Worm (Caenorhabditis elegans) whole organism, midembryonic: ENCODE results near the gene C08G5.6.

ENCODE experiments used
- T22C8.4 ChIP-seq: fragments of 200-800 bp; sonication (Bioruptor generic); IDR thresholded peaks from 2 replicates; pipeline ENCODE4 v1.3.6; 2022; ENCODE audit warnings: missing genetic modification characterization, missing compliant biosample characterization
- cog-1 ChIP-seq: sonication (generic microtip); optimal IDR thresholded peaks from 2 replicates; lab custom pipeline; 2016; ENCODE audit warnings: missing genetic modification characterization, missing compliant biosample characterization
- flt-1 ChIP-seq: fragments of 200-800 bp; sonication (Bioruptor generic); IDR thresholded peaks from 2 replicates; pipeline ENCODE4 v1.3.6; 2022; ENCODE audit warnings: missing genetic modification characterization, missing compliant biosample characterization
- klf-2 ChIP-seq: fragments of 200-800 bp; sonication (Bioruptor generic); conservative IDR thresholded peaks from 2 replicates; pipeline ENCODE4 v1.3.6; 2022; ENCODE audit warnings: missing genetic modification reagents, missing genetic modification characterization, missing compliant biosample characterization
- med-1 ChIP-seq: sonication (generic microtip); optimal IDR thresholded peaks from 2 replicates; lab custom pipeline; 2017; ENCODE audit warnings: missing genetic modification characterization, mild to moderate bottlenecking, missing compliant biosample characterization, antibody characterized with exemption, missing genetic modification reagents; ENCODE audit not compliant: insufficient read depth
- ref-1 ChIP-seq: fragments of 200-800 bp; sonication (Bioruptor generic); conservative IDR thresholded peaks from 2 replicates; pipeline ENCODE4 v1.3.6; 2022; ENCODE audit warnings: missing genetic modification reagents, missing genetic modification characterization, missing compliant biosample characterization
- tab-1 ChIP-seq: fragments of 200-800 bp; sonication (Bioruptor generic); IDR thresholded peaks from 2 replicates; pipeline ENCODE4 v1.3.6; 2022; ENCODE audit warnings: missing genetic modification characterization, missing compliant biosample characterization
- ztf-23 ChIP-seq: fragments of 200-800 bp; sonication (Bioruptor generic); IDR thresholded peaks from 2 replicates; pipeline ENCODE4 v1.3.6; 2022; ENCODE audit warnings: missing genetic modification reagents, missing genetic modification characterization, missing compliant biosample characterization
- ztf-29 ChIP-seq: fragments of 200-800 bp; sonication (Bioruptor generic); IDR thresholded peaks from 2 replicates; pipeline ENCODE4 v1.3.6; 2022; ENCODE audit warnings: missing genetic modification reagents, missing genetic modification characterization, missing compliant biosample characterization

C08G5.6 gene

ce11 chrII:773830-774229 lies 3.5 kb downstream of the C08G5.6 start:
- TF ChIP-seq T22C8.4 (GFP tag; lab: Robert Waterston, UW), result no peak
- TF ChIP-seq cog-1 (tag; lab: Kevin White, UChicago), result no peak
- TF ChIP-seq klf-2 (GFP tag; lab: Robert Waterston, UW), result no peak
- no peak for TF ChIP-seq med-1 (GFP tag; lab: Kevin White, UChicago)
- TF ChIP-seq ztf-29 (GFP tag; lab: Robert Waterston, UW), result no peak
- no peak for TF ChIP-seq tab-1 (GFP tag; lab: Robert Waterston, UW)

ce11 chrII:775033-775432 lies 4.7 kb downstream of the C08G5.6 start, which contains the start of gene Y39F10A.1:
TSS of gene Y39F10A.1 (plus strand) at chrII:775333.
- TF ChIP-seq med-1 (GFP tag; lab: Kevin White, UChicago) (no peak), klf-2 (GFP tag; lab: Robert Waterston, UW) (no peak), ztf-29 (GFP tag; lab: Robert Waterston, UW) (no peak), ref-1 (GFP tag; lab: Robert Waterston, UW) (no peak), cog-1 (tag; lab: Kevin White, UChicago) (no peak), flt-1 (GFP tag; lab: Robert Waterston, UW) (no peak), tab-1 (GFP tag; lab: Robert Waterston, UW) (no peak), T22C8.4 (GFP tag; lab: Robert Waterston, UW) (no peak), ztf-23 (GFP tag; lab: Robert Waterston, UW) (no peak)

ce11 chrII:782903-783302 lies 12.6 kb downstream of the C08G5.6 start, which contains the start of gene Y39F10A.3:
TSS of gene Y39F10A.3 (minus strand) at chrII:783003.
- TF ChIP-seq cog-1 (tag; lab: Kevin White, UChicago) (no peak), flt-1 (GFP tag; lab: Robert Waterston, UW) (no peak), klf-2 (GFP tag; lab: Robert Waterston, UW) (no peak), ztf-23 (GFP tag; lab: Robert Waterston, UW) (no peak), tab-1 (GFP tag; lab: Robert Waterston, UW) (no peak), ref-1 (GFP tag; lab: Robert Waterston, UW) (no peak)

- TF ChIP-seq ztf-29 (GFP tag; lab: Robert Waterston, UW) (no peak), tab-1 (GFP tag; lab: Robert Waterston, UW) (no peak), klf-2 (GFP tag; lab: Robert Waterston, UW) (no peak), ztf-23 (GFP tag; lab: Robert Waterston, UW) (no peak), med-1 (GFP tag; lab: Kevin White, UChicago) (no peak), flt-1 (GFP tag; lab: Robert Waterston, UW) (no peak), T22C8.4 (GFP tag; lab: Robert Waterston, UW) (no peak)
These were observed 13.2 kb downstream of the C08G5.6 start, which contains the start of gene Y39F10A.6 for ce11 chrII:783532-783931. TSS of gene Y39F10A.6 (minus strand) at chrII:783632.

ce11 chrII:786938-787337 lies 16.6 kb downstream of the C08G5.6 start, which contains the start of gene F46F5.16:
TSS of gene F46F5.16 (plus strand) at chrII:787238.
- TF ChIP-seq klf-2 (GFP tag; lab: Robert Waterston, UW) (no peak), cog-1 (tag; lab: Kevin White, UChicago) (no peak), tab-1 (GFP tag; lab: Robert Waterston, UW) (no peak), ztf-29 (GFP tag; lab: Robert Waterston, UW) (no peak), T22C8.4 (GFP tag; lab: Robert Waterston, UW) (no peak), ref-1 (GFP tag; lab: Robert Waterston, UW) (no peak), med-1 (GFP tag; lab: Kevin White, UChicago) (no peak), ztf-23 (GFP tag; lab: Robert Waterston, UW) (no peak), flt-1 (GFP tag; lab: Robert Waterston, UW) (no peak)

ce11 chrII:788139-788538 lies 17.8 kb downstream of the C08G5.6 start, which contains the start of gene F46F5.15:
TSS of gene F46F5.15 (plus strand) at chrII:788439.
- no peak for TF ChIP-seq ref-1 (GFP tag; lab: Robert Waterston, UW)
- TF ChIP-seq cog-1 (tag; lab: Kevin White, UChicago), result no peak

- TF ChIP-seq klf-2 (GFP tag; lab: Robert Waterston, UW) (no peak), med-1 (GFP tag; lab: Kevin White, UChicago) (no peak), cog-1 (tag; lab: Kevin White, UChicago) (no peak), ztf-29 (GFP tag; lab: Robert Waterston, UW) (no peak)
These were observed 21.5 kb downstream of the C08G5.6 start, which contains the start of gene F46F5.1 for ce11 chrII:791828-792227. TSS of gene F46F5.1 (minus strand) at chrII:791928.

- no peak for TF ChIP-seq klf-2 (GFP tag; lab: Robert Waterston, UW)
- TF ChIP-seq med-1 (GFP tag; lab: Kevin White, UChicago), result no peak
- TF ChIP-seq tab-1 (GFP tag; lab: Robert Waterston, UW), result no peak
These were observed 26.6 kb downstream of the C08G5.6 start for ce11 chrII:796916-797315.

- no peak for TF ChIP-seq flt-1 (GFP tag; lab: Robert Waterston, UW)
- TF ChIP-seq med-1 (GFP tag; lab: Kevin White, UChicago), result no peak
- TF ChIP-seq T22C8.4 (GFP tag; lab: Robert Waterston, UW), result no peak
- TF ChIP-seq ztf-29 (GFP tag; lab: Robert Waterston, UW), result no peak
- no peak for TF ChIP-seq cog-1 (tag; lab: Kevin White, UChicago)
- no peak for TF ChIP-seq klf-2 (GFP tag; lab: Robert Waterston, UW)
- no peak for TF ChIP-seq tab-1 (GFP tag; lab: Robert Waterston, UW)
- no peak for TF ChIP-seq ztf-23 (GFP tag; lab: Robert Waterston, UW)
- no peak for TF ChIP-seq ref-1 (GFP tag; lab: Robert Waterston, UW)
These were observed 27.1 kb downstream of the C08G5.6 start for ce11 chrII:797445-797844.

- TF ChIP-seq ztf-29 (GFP tag; lab: Robert Waterston, UW), result no peak
- no peak for TF ChIP-seq T22C8.4 (GFP tag; lab: Robert Waterston, UW)
- TF ChIP-seq tab-1 (GFP tag; lab: Robert Waterston, UW), result no peak
- TF ChIP-seq ztf-23 (GFP tag; lab: Robert Waterston, UW), result no peak
- TF ChIP-seq med-1 (GFP tag; lab: Kevin White, UChicago), result no peak
- no peak for TF ChIP-seq flt-1 (GFP tag; lab: Robert Waterston, UW)
- no peak for TF ChIP-seq klf-2 (GFP tag; lab: Robert Waterston, UW)
- no peak for TF ChIP-seq cog-1 (tag; lab: Kevin White, UChicago)
- TF ChIP-seq ref-1 (GFP tag; lab: Robert Waterston, UW), result no peak
These were observed 29.3 kb downstream of the C08G5.6 start, which contains the start of gene F46F5.14 for ce11 chrII:799700-800099. TSS of gene F46F5.14 (plus strand) at chrII:800000.
